Fruit fly (Drosophila melanogaster): ENCODE data around the gene CG33282.

DNA sequence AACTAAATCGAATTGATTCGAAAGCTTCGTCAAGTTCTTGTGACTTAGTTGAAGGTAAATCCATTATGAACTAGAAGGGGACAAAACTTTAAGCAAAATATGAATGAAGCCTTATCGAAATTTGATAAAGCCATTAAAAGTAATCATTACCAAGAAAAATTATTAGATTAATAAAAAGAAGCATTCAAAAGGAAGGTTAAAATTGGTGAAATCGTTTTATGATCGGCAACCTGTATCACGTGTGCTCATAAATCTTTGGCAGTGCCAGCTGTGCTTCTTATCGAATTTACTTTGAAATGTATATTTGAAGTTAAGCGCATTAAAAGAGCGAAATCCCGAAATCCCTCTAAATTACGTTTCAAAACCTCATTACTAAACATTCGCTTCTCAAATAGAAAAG is 34.1 kb downstream of the CG33282 start:
- TF ChIP-seq h (optimal IDR thresholded peaks at IDR 0.05): no peak
- TF ChIP-seq psq (optimal IDR thresholded peaks at IDR 0.05): no peak
- TF ChIP-seq Myc (optimal IDR thresholded peaks at IDR 0.05): no peak
- TF ChIP-seq insv (optimal IDR thresholded peaks at IDR 0.05): no peak

Data from Kc167 (cell line).